Fruit fly (Drosophila melanogaster): ENCODE results near the gene Gss2.

- TF ChIP-seq CG8478 (optimal IDR thresholded peaks at IDR 0.05) (no peak), CTCF (optimal IDR thresholded peaks at IDR 0.05) (no peak)
These were observed 11.6 kb upstream of the Gss2 start, which contains the start of gene CG6788 for dm6 chrX:17887877-17888276.

Measured in S2 (cell line).